Worm (Caenorhabditis elegans) whole organism, late embryonic: ENCODE measurements around the gene glb-5.

Experiments
- ama-1 ChIP-seq: fragments of 150-350 bp; optimal IDR thresholded peaks from 2 replicates; lab custom pipeline; 2014
- ceh-14 ChIP-seq: sonication (generic microtip); optimal IDR thresholded peaks from 2 replicates; lab custom pipeline; 2016; ENCODE audit warnings: missing genotype, missing genetic modification characterization, missing compliant biosample characterization
- ceh-24 ChIP-seq: sonication (generic microtip); optimal IDR thresholded peaks from 2 replicates; lab custom pipeline; 2016; ENCODE audit warnings: mild to moderate bottlenecking, missing genetic modification characterization, missing compliant biosample characterization
- ceh-45 ChIP-seq: fragments of 200-800 bp; sonication (Bioruptor generic); IDR thresholded peaks from 2 replicates; pipeline ENCODE4 v1.3.6; 2022; ENCODE audit warnings: missing genetic modification reagents, missing genetic modification characterization, missing compliant biosample characterization
- elt-2 ChIP-seq: sonication (generic microtip); optimal IDR thresholded peaks from 2 replicates; lab custom pipeline; 2016; ENCODE audit warnings: missing genetic modification reagents, missing genetic modification characterization, missing compliant biosample characterization
- pag-3 ChIP-seq: sonication (generic microtip); optimal IDR thresholded peaks from 2 replicates; lab custom pipeline; 2016; ENCODE audit warnings: missing compliant biosample characterization, missing genetic modification characterization, borderline replicate concordance
- pha-4 ChIP-seq: fragments of 150-350 bp; optimal IDR thresholded peaks from 2 replicates; lab custom pipeline; 2018; ENCODE audit warnings: missing biosample characterization, missing genetic modification reagents, missing genetic modification characterization
- sox-4 ChIP-seq: sonication (generic microtip); optimal IDR thresholded peaks from 2 replicates; lab custom pipeline; 2017; ENCODE audit warnings: mild to moderate bottlenecking, missing genetic modification characterization, inconsistent platforms, missing compliant biosample characterization
- tbx-2 ChIP-seq: sonication (generic microtip); optimal IDR thresholded peaks from 2 replicates; lab custom pipeline; 2016; ENCODE audit warnings: missing genetic modification characterization, missing compliant biosample characterization
- unc-3 ChIP-seq, 2 experiments: fragments of 200-800 bp in 1 of 2; sonication (Bioruptor generic) in 1 of 2; sonication (generic microtip) in 1 of 2; conservative IDR thresholded peaks in 1 of 2; optimal IDR thresholded peaks in 1 of 2; 2 replicates each; pipeline versions ENCODE4 v1.3.6 to Lab custom; 2016 to 2022; ENCODE audit warnings: missing compliant biosample characterization in 2 of 2, missing genetic modification characterization in 2 of 2, missing genetic modification reagents in 1 of 2

DNA sequence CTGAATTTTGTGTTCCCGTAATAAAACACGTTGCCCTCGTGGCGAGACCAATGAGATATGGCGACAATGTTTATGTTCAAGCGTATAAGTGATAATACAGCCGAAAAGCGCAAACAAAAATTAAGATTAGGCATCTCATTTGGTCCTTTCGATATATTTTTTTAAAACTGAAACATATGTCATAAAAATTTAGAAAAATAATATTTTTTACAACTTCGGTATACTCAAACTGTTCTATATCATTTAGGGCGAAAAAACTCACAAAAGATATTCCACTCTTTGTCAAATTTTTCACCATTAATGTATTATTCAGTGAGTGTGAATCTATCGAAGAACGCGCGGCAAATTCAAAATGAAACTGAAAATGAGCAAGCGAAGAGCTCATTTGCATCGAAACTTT, 20.2 kb upstream of the glb-5 start, which contains the start of gene cft-1:
- TF ChIP-seq elt-2 (tag; lab: Kevin White, UChicago), result no peak
- no peak for TF ChIP-seq ceh-14
- TF ChIP-seq ceh-24, result no peak
- no peak for TF ChIP-seq ceh-45 (GFP tag; lab: Robert Waterston, UW)
- no peak for TF ChIP-seq sox-4 (tag; lab: Kevin White, UChicago)
- TF ChIP-seq pha-4 (tag; lab: Kevin White, UChicago), result no peak
- TF ChIP-seq pag-3, result no peak
- no peak for TF ChIP-seq ama-1 (lab: Kevin White, UChicago)
- TF ChIP-seq tbx-2, result no peak
- TF ChIP-seq unc-3 (GFP tag; conservative IDR thresholded peaks at IDR 0.05; lab: Robert Waterston, UW), result no peak
- TF ChIP-seq unc-3 (tag; optimal IDR thresholded peaks at IDR 0.05; lab: Kevin White, UChicago), result no peak
